Worm (Caenorhabditis elegans) whole organism, mixed stage, embryonic: ENCODE measurements around the gene T04B2.8.

ENCODE experiments used
- bed-3 ChIP-seq: fragments of 200-800 bp; sonication (Bioruptor generic); optimal IDR thresholded peaks from 3 replicates; lab custom pipeline; 2018; ENCODE audit warnings: mild to moderate bottlenecking, missing genetic modification characterization, moderate library complexity, missing compliant biosample characterization
- blmp-1 ChIP-seq: fragments of 150-350 bp; optimal IDR thresholded peaks from 2 replicates; lab custom pipeline; 2014; ENCODE audit warnings: missing biosample characterization, missing genetic modification characterization
- ceh-39 ChIP-seq: fragments of 150-350 bp; optimal IDR thresholded peaks from 2 replicates; lab custom pipeline; 2014; ENCODE audit warnings: missing biosample characterization, missing genetic modification characterization
- ceh-43 ChIP-seq: fragments of 200-800 bp; sonication (Bioruptor generic); optimal IDR thresholded peaks from 2 replicates; lab custom pipeline; 2018; ENCODE audit warnings: mild to moderate bottlenecking, missing genetic modification characterization, moderate library complexity, missing compliant biosample characterization
- ceh-83 ChIP-seq: fragments of 200-800 bp; sonication (Bioruptor generic); optimal IDR thresholded peaks from 2 replicates; lab custom pipeline; 2018; ENCODE audit warnings: mild to moderate bottlenecking, missing genetic modification characterization, missing compliant biosample characterization
- ces-1 ChIP-seq: fragments of 150-350 bp; optimal IDR thresholded peaks from 2 replicates; lab custom pipeline; 2014; ENCODE audit warnings: missing biosample characterization, missing genetic modification reagents, missing genetic modification characterization
- cnd-1 ChIP-seq: fragments of 200-800 bp; sonication (Bioruptor generic); optimal IDR thresholded peaks from 2 replicates; lab custom pipeline; 2018; ENCODE audit warnings: mild to moderate bottlenecking, missing genetic modification characterization, missing compliant biosample characterization
- drap-1 ChIP-seq: fragments of 200-800 bp; sonication (Bioruptor generic); optimal IDR thresholded peaks from 3 replicates; lab custom pipeline; 2018; ENCODE audit warnings: mild to moderate bottlenecking, missing genetic modification characterization, missing compliant biosample characterization
- elt-1 ChIP-seq: sonication (generic microtip); optimal IDR thresholded peaks from 2 replicates; lab custom pipeline; 2017; ENCODE audit warnings: missing genetic modification characterization, mild to moderate bottlenecking, missing compliant biosample characterization, antibody characterized with exemption, moderate library complexity, borderline replicate concordance; ENCODE audit not compliant: insufficient read depth
- elt-3 ChIP-seq: fragments of 150-350 bp; optimal IDR thresholded peaks from 2 replicates; lab custom pipeline; 2014; ENCODE audit warnings: missing biosample characterization, missing genetic modification characterization
- flh-1 ChIP-seq: fragments of 200-800 bp; sonication (Bioruptor generic); optimal IDR thresholded peaks from 2 replicates; lab custom pipeline; 2018; ENCODE audit warnings: mild to moderate bottlenecking, missing genetic modification characterization, moderate library complexity, missing compliant biosample characterization
- ham-2 ChIP-seq: fragments of 200-800 bp; sonication (Bioruptor generic); optimal IDR thresholded peaks from 2 replicates; lab custom pipeline; 2018; ENCODE audit warnings: mild to moderate bottlenecking, missing genetic modification characterization, missing compliant biosample characterization
- hlh-1 ChIP-seq: fragments of 150-350 bp; optimal IDR thresholded peaks from 2 replicates; lab custom pipeline; 2014; ENCODE audit warnings: missing biosample characterization, missing genetic modification reagents, missing genetic modification characterization
- lin-13 ChIP-seq: fragments of 150-350 bp; optimal IDR thresholded peaks from 2 replicates; lab custom pipeline; 2014; ENCODE audit warnings: missing biosample characterization, missing genetic modification characterization
- lin-32 ChIP-seq: fragments of 200-800 bp; sonication (Bioruptor generic); optimal IDR thresholded peaks from 2 replicates; lab custom pipeline; 2018; ENCODE audit warnings: mild to moderate bottlenecking, missing genetic modification characterization, missing compliant biosample characterization
- mab-5 ChIP-seq: fragments of 150-350 bp; optimal IDR thresholded peaks from 2 replicates; lab custom pipeline; 2014; ENCODE audit warnings: missing biosample characterization, missing genetic modification characterization
- mls-2 ChIP-seq: sonication (generic microtip); optimal IDR thresholded peaks from 2 replicates; lab custom pipeline; 2016; ENCODE audit warnings: mild to moderate bottlenecking, missing genetic modification characterization, moderate library complexity, missing compliant biosample characterization
- nhr-2 ChIP-seq: fragments of 150-350 bp; optimal IDR thresholded peaks from 2 replicates; lab custom pipeline; 2014; ENCODE audit warnings: missing biosample characterization, missing genetic modification characterization
- nhr-237 ChIP-seq: fragments of 150-350 bp; optimal IDR thresholded peaks from 2 replicates; lab custom pipeline; 2014; ENCODE audit warnings: missing biosample characterization, missing genetic modification characterization
- nhr-28 ChIP-seq: fragments of 150-350 bp; optimal IDR thresholded peaks from 2 replicates; lab custom pipeline; 2014; ENCODE audit warnings: missing biosample characterization, missing genetic modification characterization
- nhr-76 ChIP-seq: sonication (generic microtip); optimal IDR thresholded peaks from 2 replicates; lab custom pipeline; 2017; ENCODE audit warnings: missing biosample characterization, missing genetic modification characterization
- pha-4 ChIP-seq: fragments of 150-350 bp; optimal IDR thresholded peaks from 2 replicates; lab custom pipeline; 2018; ENCODE audit warnings: missing biosample characterization, missing genetic modification reagents, missing genetic modification characterization
- sem-2 ChIP-seq: fragments of 200-800 bp; sonication (Bioruptor generic); optimal IDR thresholded peaks from 2 replicates; lab custom pipeline; 2018; ENCODE audit warnings: mild to moderate bottlenecking, missing genetic modification characterization, missing compliant biosample characterization
- snpc-4 ChIP-seq: fragments of 150-350 bp; optimal IDR thresholded peaks from 2 replicates; lab custom pipeline; 2014; ENCODE audit warnings: missing biosample characterization, missing genetic modification characterization
- sptf-1 ChIP-seq: sonication (generic microtip); optimal IDR thresholded peaks from 2 replicates; lab custom pipeline; 2017; ENCODE audit warnings: mild to moderate bottlenecking, missing genetic modification characterization, moderate library complexity, missing compliant biosample characterization
- unc-120 ChIP-seq: sonication (generic microtip); optimal IDR thresholded peaks from 2 replicates; lab custom pipeline; 2017; ENCODE audit warnings: missing genetic modification characterization, missing compliant biosample characterization; ENCODE audit not compliant: poor library complexity, severe bottlenecking
- unc-39 ChIP-seq: fragments of 150-350 bp; optimal IDR thresholded peaks from 2 replicates; lab custom pipeline; 2014; ENCODE audit warnings: missing biosample characterization, missing genetic modification characterization
- unc-62 ChIP-seq: fragments of 150-350 bp; optimal IDR thresholded peaks from 2 replicates; lab custom pipeline; 2014; ENCODE audit warnings: missing biosample characterization, missing genetic modification reagents, missing genetic modification characterization
- zip-8 ChIP-seq: fragments of 150-350 bp; optimal IDR thresholded peaks from 2 replicates; lab custom pipeline; 2014; ENCODE audit warnings: missing biosample characterization, missing genetic modification characterization
- ztf-11 ChIP-seq: fragments of 150-350 bp; optimal IDR thresholded peaks from 2 replicates; lab custom pipeline; 2014; ENCODE audit warnings: missing biosample characterization, missing genetic modification characterization

T04B2.8 gene

DNA sequence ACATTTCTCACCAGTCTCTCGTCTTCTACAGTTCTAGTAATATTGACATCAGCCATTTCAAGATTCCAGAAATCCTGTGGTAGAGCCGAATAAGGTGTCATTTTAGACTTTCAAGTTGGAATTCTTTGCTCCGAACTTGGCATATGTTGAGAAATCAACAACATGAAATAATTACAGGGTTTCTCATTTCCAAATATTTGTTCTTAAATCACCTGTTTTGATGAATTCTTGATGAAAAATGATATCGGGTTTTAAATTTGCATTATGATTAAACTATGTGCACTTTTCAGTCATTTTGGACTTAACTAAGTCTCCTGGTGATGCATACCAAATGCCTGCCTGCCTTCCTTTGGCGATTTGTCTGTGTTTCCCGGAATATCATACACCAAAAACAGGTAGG lies 2.6 kb upstream of the T04B2.8 start, which contains the start of gene srv-12:
Gene srv-12, minus strand, starts transcription at position 101 of the 400 bp plus-strand sequence.
- TF ChIP-seq cnd-1 (tag; lab: Kevin White, UChicago): no peak

DNA sequence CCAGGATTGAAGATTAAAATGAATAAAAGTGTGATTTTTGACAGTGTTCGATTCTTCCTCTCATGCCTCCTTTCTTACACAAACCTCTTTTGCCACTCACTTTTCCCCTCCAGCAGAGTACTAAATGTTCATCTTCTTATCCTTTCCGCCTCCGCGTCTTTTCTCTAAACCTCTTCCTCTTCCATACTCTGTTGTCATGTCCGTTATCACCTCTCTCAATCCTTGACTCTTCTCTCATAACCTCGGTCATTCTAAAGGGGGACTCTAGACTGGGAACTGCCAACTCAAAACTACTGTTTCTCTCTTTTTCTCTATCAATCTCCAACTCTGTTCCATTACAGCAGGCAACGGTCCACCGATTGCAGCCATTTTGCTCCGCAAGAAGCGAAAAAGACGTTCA lies 2.7 kb downstream of the T04B2.8 start:
- TF ChIP-seq hlh-1 (tag; lab: Kevin White, UChicago): peak; percentile 29
- TF ChIP-seq elt-1 (tag; lab: Kevin White, UChicago): peak; percentile 1
- TF ChIP-seq unc-120 (tag; lab: Kevin White, UChicago): peak; percentile 61
- no peak for TF ChIP-seq unc-62 (GFP tag; lab: Kevin White, UChicago)

ce11 chrIV:10047108-10047507 lies 3.9 kb downstream of the T04B2.8 start, which contains the start of gene T04B2.3:
Gene T04B2.3 (plus strand): TSS chrIV:10047408.
- no peak for TF ChIP-seq mls-2 (tag; lab: Kevin White, UChicago)
- no peak for TF ChIP-seq sem-2
- TF ChIP-seq flh-1 (GFP tag; lab: Kevin White, UChicago): no peak
- TF ChIP-seq blmp-1 (tag; lab: Kevin White, UChicago): no peak
- TF ChIP-seq ceh-83 (GFP tag; lab: Kevin White, UChicago): no peak
- TF ChIP-seq zip-8 (tag; lab: Kevin White, UChicago): no peak
- no peak for TF ChIP-seq mab-5 (tag; lab: Kevin White, UChicago)
- TF ChIP-seq snpc-4 (tag; lab: Kevin White, UChicago): no peak
- no peak for TF ChIP-seq elt-3 (tag; lab: Kevin White, UChicago)
- no peak for TF ChIP-seq elt-1 (tag; lab: Kevin White, UChicago)
- no peak for TF ChIP-seq ceh-43
- TF ChIP-seq hlh-1 (tag; lab: Kevin White, UChicago): no peak
- no peak for TF ChIP-seq cnd-1 (tag; lab: Kevin White, UChicago)
- TF ChIP-seq unc-120 (tag; lab: Kevin White, UChicago): no peak
- TF ChIP-seq ham-2 (GFP tag; lab: Kevin White, UChicago): no peak
- TF ChIP-seq ceh-39 (tag; lab: Kevin White, UChicago): no peak

ce11 chrIV:10046005-10046404 lies 5.0 kb downstream of the T04B2.8 start:
- TF ChIP-seq bed-3 (GFP tag; lab: Kevin White, UChicago): no peak
- no peak for TF ChIP-seq zip-8 (tag; lab: Kevin White, UChicago)

ce11 chrIV:10042881-10043280 lies 8.1 kb downstream of the T04B2.8 start, which contains the start of gene frk-1:
Gene frk-1 (plus strand): TSS chrIV:10043181.
- no peak for TF ChIP-seq elt-1 (tag; lab: Kevin White, UChicago)
- TF ChIP-seq ham-2 (GFP tag; lab: Kevin White, UChicago): no peak

DNA sequence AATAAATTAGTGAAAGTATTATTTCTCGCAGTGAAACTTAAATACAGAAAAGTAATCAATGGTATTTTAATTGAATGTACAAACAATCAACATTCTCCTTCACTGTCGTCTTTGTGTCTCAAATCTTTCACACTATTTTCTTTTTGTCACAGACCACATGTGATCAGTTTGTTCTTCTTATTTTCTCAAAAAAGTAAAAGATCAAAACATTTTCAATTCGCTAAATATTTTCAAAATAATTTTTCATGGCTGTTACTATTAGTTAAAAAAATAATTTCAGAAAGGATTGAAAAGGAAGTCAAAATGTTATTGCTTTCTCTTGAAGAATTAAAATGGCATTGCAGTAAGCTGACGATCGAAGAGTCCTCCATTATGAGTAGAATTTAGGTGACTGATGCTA lies 10.2 kb downstream of the T04B2.8 start, which contains the start of gene dhs-31:
Gene dhs-31, minus strand, starts transcription at position 101 of the 400 bp plus-strand sequence.
- no peak for TF ChIP-seq sptf-1
- TF ChIP-seq nhr-28: no peak
- TF ChIP-seq elt-1 (tag; lab: Kevin White, UChicago): no peak
- TF ChIP-seq drap-1: no peak
- TF ChIP-seq ceh-39 (tag; lab: Kevin White, UChicago): no peak
- TF ChIP-seq lin-13 (tag; lab: Kevin White, UChicago): no peak
- no peak for TF ChIP-seq nhr-2 (tag; lab: Kevin White, UChicago)
- no peak for TF ChIP-seq zip-8 (tag; lab: Kevin White, UChicago)
- TF ChIP-seq cnd-1 (tag; lab: Kevin White, UChicago): no peak
- no peak for TF ChIP-seq elt-3 (tag; lab: Kevin White, UChicago)
- TF ChIP-seq ztf-11 (tag; lab: Kevin White, UChicago): no peak
- TF ChIP-seq nhr-76 (tag; lab: Kevin White, UChicago): no peak
- no peak for TF ChIP-seq pha-4
- TF ChIP-seq nhr-237 (tag; lab: Kevin White, UChicago): no peak
- no peak for TF ChIP-seq unc-39 (tag; lab: Kevin White, UChicago)
- no peak for TF ChIP-seq ces-1 (GFP tag; lab: Kevin White, UChicago)
- TF ChIP-seq flh-1 (GFP tag; lab: Kevin White, UChicago): no peak
- TF ChIP-seq mab-5 (tag; lab: Kevin White, UChicago): no peak
- TF ChIP-seq unc-120 (tag; lab: Kevin White, UChicago): no peak
- TF ChIP-seq lin-32: no peak
